Fruit fly (Drosophila melanogaster): Measurements from ENCODE around the gene CG12985.
A peak's percentile ranks its signal among the peaks of the same experiment; 100 is the strongest.

The CG12985 gene

DNA sequence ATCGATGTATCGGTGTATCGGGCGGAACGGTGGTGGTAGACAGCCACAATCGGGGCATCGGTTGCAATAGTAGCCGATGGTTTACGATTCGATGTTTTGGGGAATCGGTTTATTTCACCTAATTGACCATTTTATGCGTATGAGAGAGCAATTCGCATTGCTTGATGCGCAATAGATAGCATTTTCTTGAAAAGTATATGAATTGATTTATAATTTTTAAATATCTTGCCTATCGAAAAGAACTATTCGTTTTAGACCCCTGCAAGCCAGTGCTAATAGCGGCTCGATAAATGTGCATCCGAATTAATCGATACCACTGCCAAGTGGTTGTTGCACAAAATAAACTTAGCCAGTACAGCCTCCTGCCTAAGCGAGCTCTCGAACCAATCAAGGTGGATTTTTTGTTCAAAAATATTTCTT, 3.7 kb downstream of the CG12985 start, which contains the start of gene mnb (continued):
- no peak for TF ChIP-seq unpg (GFP tag; optimal IDR thresholded peaks at IDR 0.05)
- TF ChIP-seq ham (GFP tag; IDR thresholded peaks at IDR 0.05), result no peak
- no peak for TF ChIP-seq CG10274 (GFP tag; optimal IDR thresholded peaks at IDR 0.05)
- TF ChIP-seq CG42726 (GFP tag; IDR thresholded peaks at IDR 0.05; ENCODE audit: partially characterized antibody), result peak; percentile 92
- peak; percentile 98 for TF ChIP-seq Opbp (GFP tag; IDR thresholded peaks at IDR 0.05; ENCODE audit: partially characterized antibody)
- TF ChIP-seq nau (GFP tag; optimal IDR thresholded peaks at IDR 0.05), result no peak
- no peak for TF ChIP-seq h (optimal IDR thresholded peaks at IDR 0.05)
- peak; percentile 72 for TF ChIP-seq CG9932 (GFP tag; IDR thresholded peaks at IDR 0.05)
- no peak for TF ChIP-seq CG7987 (GFP tag; optimal IDR thresholded peaks at IDR 0.05)
- TF ChIP-seq slou (GFP tag; optimal IDR thresholded peaks at IDR 0.05), result peak; percentile 11
- TF ChIP-seq bsh (GFP tag; optimal IDR thresholded peaks at IDR 0.05), result no peak
- no peak for TF ChIP-seq CG2712 (tag; optimal IDR thresholded peaks at IDR 0.05)
- no peak for TF ChIP-seq CG17612 (GFP tag; IDR thresholded peaks at IDR 0.05)
- peak; percentile 99 for TF ChIP-seq CG2129 (GFP tag; IDR thresholded peaks at IDR 0.05; ENCODE audit: partially characterized antibody)
- peak; percentile 99 for TF ChIP-seq inv (GFP tag; IDR thresholded peaks at IDR 0.05; ENCODE audit: partially characterized antibody)
- peak; percentile 26 for TF ChIP-seq CG16863 (GFP tag; optimal IDR thresholded peaks at IDR 0.05)
- TF ChIP-seq lilli (GFP tag; optimal IDR thresholded peaks at IDR 0.05), result peak; percentile 57
- peak; percentile 91 for TF ChIP-seq sens (GFP tag)
- TF ChIP-seq CG14710 (tag; optimal IDR thresholded peaks at IDR 0.05), result peak; percentile 73
- TF ChIP-seq Lhr (GFP tag; optimal IDR thresholded peaks at IDR 0.05), result peak; percentile 71
- TF ChIP-seq CG2678 (tag; optimal IDR thresholded peaks at IDR 0.05), result peak; percentile 19
- TF ChIP-seq Bgb (GFP tag; IDR thresholded peaks at IDR 0.05; ENCODE audit: partially characterized antibody), result peak; percentile 97
- TF ChIP-seq CG10267 (tag; optimal IDR thresholded peaks at IDR 0.05), result peak; percentile 46
- TF ChIP-seq ems (GFP tag; optimal IDR thresholded peaks at IDR 0.05), result peak; percentile 11
- TF ChIP-seq Hr3 (GFP tag; optimal IDR thresholded peaks at IDR 0.05), result peak; percentile 30
- peak; percentile 98 for TF ChIP-seq CG6791 (GFP tag; IDR thresholded peaks at IDR 0.05; ENCODE audit: partially characterized antibody)
- TF ChIP-seq Dref (GFP tag; IDR thresholded peaks at IDR 0.05), result peak; percentile 80
- TF ChIP-seq CG3163 (GFP tag; optimal IDR thresholded peaks at IDR 0.05), result peak; percentile 2
- peak; percentile 6 for TF ChIP-seq CG13894 (tag; optimal IDR thresholded peaks at IDR 0.05)
- no peak for TF ChIP-seq CG9876 (GFP tag; optimal IDR thresholded peaks at IDR 0.05)
- peak; percentile 97 for TF ChIP-seq CG7963 (GFP tag; IDR thresholded peaks at IDR 0.05; ENCODE audit: partially characterized antibody)
- TF ChIP-seq gcm (GFP tag; optimal IDR thresholded peaks at IDR 0.05), result no peak
- TF ChIP-seq sqz (GFP tag; optimal IDR thresholded peaks at IDR 0.05), result no peak
- peak; percentile 99 for TF ChIP-seq hb (GFP tag; IDR thresholded peaks at IDR 0.05; ENCODE audit: partially characterized antibody)
- TF ChIP-seq Abd-B (GFP tag; optimal IDR thresholded peaks at IDR 0.05), result peak; percentile 2
- TF ChIP-seq CG2120 (GFP tag; optimal IDR thresholded peaks at IDR 0.05), result peak; percentile 42
- TF ChIP-seq ewg (GFP tag; optimal IDR thresholded peaks at IDR 0.05), result peak; percentile 16
- peak; percentile 94; the same call in 3 of the 4 replicates for TF ChIP-seq chinmo (GFP tag; IDR thresholded peaks at IDR 0.05; ENCODE audit: partially characterized antibody)
- TF ChIP-seq bbx (GFP tag; IDR thresholded peaks at IDR 0.05; ENCODE audit: partially characterized antibody), result peak; percentile 99
- no peak for TF ChIP-seq CG4328 (GFP tag; optimal IDR thresholded peaks at IDR 0.05)
- TF ChIP-seq Rfx (GFP tag; IDR thresholded peaks at IDR 0.05), result peak; percentile 34; the same call in 1 of the 2 replicates
- TF ChIP-seq Mrtf (GFP tag; IDR thresholded peaks at IDR 0.05), result no peak
- TF ChIP-seq aop (GFP tag; IDR thresholded peaks at IDR 0.05), result no peak
- TF ChIP-seq CG13424 (tag; optimal IDR thresholded peaks at IDR 0.05), result peak; percentile 14
- TF ChIP-seq Dp (GFP tag; optimal IDR thresholded peaks at IDR 0.05), result peak; percentile 82
- TF ChIP-seq sr (GFP tag; IDR thresholded peaks at IDR 0.05), result no peak
- no peak for TF ChIP-seq dmrt11E (tag; optimal IDR thresholded peaks at IDR 0.05)
- TF ChIP-seq CG10321 (GFP tag; IDR thresholded peaks at IDR 0.05), result no peak
- TF ChIP-seq CG34224 (GFP tag; IDR thresholded peaks at IDR 0.05; ENCODE audit: partially characterized antibody), result peak; percentile 99
- TF ChIP-seq z (GFP tag; IDR thresholded peaks at IDR 0.05), result no peak

Data from whole organism, embryonic.